Worm (Caenorhabditis elegans) whole organism, L2 larva: Measurements from ENCODE around the gene srz-19.
"Not testable (repeated sequence)": the region's sequence is repeated elsewhere in the genome, so short reads cannot be mapped to it uniquely, and the experiment has no call there.

Experiments
- F13H6.1 ChIP-seq: sonication (generic microtip); optimal IDR thresholded peaks from 2 replicates; lab custom pipeline; 2016; ENCODE audit warnings: missing genetic modification characterization, missing compliant biosample characterization
- R02D3.7 ChIP-seq: fragments of 150-350 bp; optimal IDR thresholded peaks from 2 replicates; lab custom pipeline; 2014; ENCODE audit warnings: missing biosample characterization, missing genetic modification characterization
- Y55F3AM.14 ChIP-seq: fragments of 200-800 bp; sonication (Bioruptor generic); optimal IDR thresholded peaks from 2 replicates; lab custom pipeline; 2018; ENCODE audit warnings: mild to moderate bottlenecking, missing genetic modification characterization, missing compliant biosample characterization
- ZK546.5 ChIP-seq: sonication (generic microtip); optimal IDR thresholded peaks from 2 replicates; lab custom pipeline; 2017; ENCODE audit warnings: missing biosample characterization, missing genetic modification characterization
- aly-2 ChIP-seq: fragments of 150-350 bp; optimal IDR thresholded peaks from 2 replicates; lab custom pipeline; 2014; ENCODE audit warnings: missing biosample characterization, missing genetic modification characterization
- ama-1 ChIP-seq: fragments of 150-350 bp; optimal IDR thresholded peaks from 2 replicates; lab custom pipeline; 2018; ENCODE audit warnings: inconsistent platforms
- blmp-1 ChIP-seq: sonication (generic microtip); optimal IDR thresholded peaks from 2 replicates; lab custom pipeline; 2017; ENCODE audit warnings: missing genetic modification characterization, mild to moderate bottlenecking, missing compliant biosample characterization, antibody characterized with exemption, moderate library complexity; ENCODE audit not compliant: insufficient read depth
- ceh-16 ChIP-seq: fragments of 150-350 bp; optimal IDR thresholded peaks from 2 replicates; lab custom pipeline; 2014; ENCODE audit warnings: missing biosample characterization, missing genetic modification characterization
- ceh-82 ChIP-seq: fragments of 150-350 bp; optimal IDR thresholded peaks from 2 replicates; lab custom pipeline; 2014; ENCODE audit warnings: missing biosample characterization, missing genetic modification characterization
- dmd-4 ChIP-seq: sonication (generic microtip); optimal IDR thresholded peaks from 2 replicates; lab custom pipeline; 2017; ENCODE audit warnings: missing biosample characterization, missing genetic modification characterization
- egl-27 ChIP-seq: sonication (generic microtip); optimal IDR thresholded peaks from 3 replicates; lab custom pipeline; 2017; ENCODE audit warnings: missing biosample characterization, missing genetic modification reagents, missing genetic modification characterization
- elt-3 ChIP-seq: sonication (generic microtip); optimal IDR thresholded peaks from 2 replicates; lab custom pipeline; 2017; ENCODE audit warnings: missing biosample characterization, missing genetic modification characterization
- fos-1 ChIP-seq: fragments of 150-350 bp; optimal IDR thresholded peaks from 2 replicates; lab custom pipeline; 2014; ENCODE audit warnings: missing biosample characterization, missing genetic modification characterization
- gmeb-1 ChIP-seq: fragments of 150-350 bp; optimal IDR thresholded peaks from 2 replicates; lab custom pipeline; 2014; ENCODE audit warnings: missing biosample characterization, missing genetic modification characterization
- lin-11 ChIP-seq: fragments of 150-350 bp; sonication (generic microtip); optimal IDR thresholded peaks from 2 replicates; lab custom pipeline; 2014; ENCODE audit warnings: missing biosample characterization, missing genetic modification characterization, inconsistent platforms, mixed read lengths
- lin-13 ChIP-seq: fragments of 150-350 bp; optimal IDR thresholded peaks from 2 replicates; lab custom pipeline; 2014; ENCODE audit warnings: missing biosample characterization, missing genetic modification reagents, missing genetic modification characterization
- lsy-2 ChIP-seq, 2 experiments: fragments of 150-350 bp in 1 of 2; sonication (generic microtip) in 1 of 2; optimal IDR thresholded peaks; 2 replicates each; lab custom pipeline; 2014 to 2017; ENCODE audit warnings: missing biosample characterization in 2 of 2, missing genetic modification characterization in 2 of 2
- mab-5 ChIP-seq: fragments of 150-350 bp; optimal IDR thresholded peaks from 2 replicates; lab custom pipeline; 2014; ENCODE audit warnings: missing biosample characterization, missing genetic modification characterization
- mdl-1 ChIP-seq, 2 experiments: fragments of 150-350 bp in 1 of 2; sonication (generic microtip) in 1 of 2; optimal IDR thresholded peaks; 2 replicates each; lab custom pipeline; 2017; ENCODE audit warnings: missing biosample characterization in 2 of 2, missing genetic modification characterization in 2 of 2
- nhr-10 ChIP-seq: sonication (generic microtip); optimal IDR thresholded peaks from 2 replicates; lab custom pipeline; 2017; ENCODE audit warnings: missing biosample characterization, missing genetic modification characterization
- nhr-11 ChIP-seq: fragments of 150-350 bp; optimal IDR thresholded peaks from 2 replicates; lab custom pipeline; 2014; ENCODE audit warnings: missing biosample characterization, missing genetic modification characterization
- nhr-12 ChIP-seq: fragments of 150-350 bp; optimal IDR thresholded peaks from 2 replicates; lab custom pipeline; 2014; ENCODE audit warnings: missing biosample characterization, missing genetic modification characterization
- nhr-129 ChIP-seq: fragments of 150-350 bp; optimal IDR thresholded peaks from 2 replicates; lab custom pipeline; 2014; ENCODE audit warnings: missing biosample characterization, missing genetic modification characterization
- nhr-237 ChIP-seq: fragments of 150-350 bp; optimal IDR thresholded peaks from 2 replicates; lab custom pipeline; 2014; ENCODE audit warnings: missing biosample characterization, missing genetic modification characterization
- nhr-6 ChIP-seq: fragments of 150-350 bp; optimal IDR thresholded peaks from 2 replicates; lab custom pipeline; 2014; ENCODE audit warnings: missing biosample characterization, missing genetic modification characterization
- nhr-77 ChIP-seq: fragments of 150-350 bp; optimal IDR thresholded peaks from 2 replicates; lab custom pipeline; 2014; ENCODE audit warnings: missing biosample characterization, missing genetic modification characterization
- peb-1 ChIP-seq: fragments of 150-350 bp; optimal IDR thresholded peaks from 2 replicates; lab custom pipeline; 2014; ENCODE audit warnings: missing biosample characterization, missing genetic modification characterization
- sem-4 ChIP-seq: fragments of 150-350 bp; optimal IDR thresholded peaks from 2 replicates; lab custom pipeline; 2014; ENCODE audit warnings: missing biosample characterization, missing genetic modification reagents, missing genetic modification characterization
- sma-3 ChIP-seq: sonication (generic microtip); optimal IDR thresholded peaks from 2 replicates; lab custom pipeline; 2016; ENCODE audit warnings: missing genetic modification reagents, missing genetic modification characterization, missing compliant biosample characterization
- sma-9 ChIP-seq, 2 experiments: fragments of 150-350 bp in 1 of 2; sonication (generic microtip) in 1 of 2; optimal IDR thresholded peaks; 2 replicates each; lab custom pipeline; 2014 to 2016; ENCODE audit warnings: missing genetic modification characterization in 2 of 2, mild to moderate bottlenecking in 1 of 2, missing biosample characterization in 1 of 2, missing compliant biosample characterization in 1 of 2, missing genetic modification reagents in 1 of 2, moderate library complexity in 1 of 2
- snpc-4 ChIP-seq: fragments of 150-350 bp; optimal IDR thresholded peaks from 2 replicates; lab custom pipeline; 2014; ENCODE audit warnings: missing biosample characterization, missing genetic modification characterization
- unc-55 ChIP-seq: fragments of 150-350 bp; sonication (generic microtip); optimal IDR thresholded peaks from 3 replicates; lab custom pipeline; 2014; ENCODE audit warnings: missing biosample characterization, missing genetic modification reagents, missing genetic modification characterization
- unc-62 ChIP-seq: fragments of 150-350 bp; optimal IDR thresholded peaks from 2 replicates; lab custom pipeline; 2014; ENCODE audit warnings: missing biosample characterization, missing genetic modification reagents, missing genetic modification characterization
- zag-1 ChIP-seq: fragments of 150-350 bp; optimal IDR thresholded peaks from 2 replicates; lab custom pipeline; 2014; ENCODE audit warnings: missing biosample characterization, missing genetic modification characterization
- ztf-11 ChIP-seq: sonication (generic microtip); optimal IDR thresholded peaks from 2 replicates; lab custom pipeline; 2017; ENCODE audit warnings: missing biosample characterization, missing genetic modification characterization

srz-19 gene

ce11 chrIV:3909114-3909513, 10.5 kb upstream of the srz-19 start, which contains the start of gene F56D6.13:
Gene F56D6.13 (plus strand): TSS chrIV:3909414.
- TF ChIP-seq elt-3 (tag; lab: Kevin White, UChicago) (no peak), nhr-11 (tag; lab: Kevin White, UChicago) (no peak), unc-62 (GFP tag; lab: Kevin White, UChicago) (no peak), ztf-11 (tag; lab: Kevin White, UChicago) (no peak), gmeb-1 (tag; lab: Kevin White, UChicago) (no peak), egl-27 (tag; lab: Kevin White, UChicago) (no peak), unc-55 (GFP tag; lab: Kevin White, UChicago) (no peak), nhr-10 (tag; lab: Kevin White, UChicago) (no peak), zag-1 (tag; lab: Kevin White, UChicago) (no peak), lin-11 (tag; lab: Kevin White, UChicago) (no peak), ceh-16 (tag; lab: Kevin White, UChicago) (no peak), lin-13 (GFP tag; lab: Kevin White, UChicago) (no peak), Y55F3AM.14 (GFP tag; lab: Kevin White, UChicago) (no peak), nhr-129 (tag; lab: Kevin White, UChicago) (no peak), sma-3 (GFP tag; lab: Kevin White, UChicago) (no peak), F13H6.1 (no peak), ZK546.5 (tag; lab: Kevin White, UChicago) (no peak), mab-5 (no peak), mdl-1 (tag; optimal IDR thresholded peaks at IDR 0.05; lab: Kevin White, UChicago) (no peak)

- TF ChIP-seq aly-2 (tag; lab: Kevin White, UChicago); dmd-4 (tag; lab: Kevin White, UChicago); fos-1: not testable (repeated sequence)
Measured at ce11 chrIV:3911848-3912247, 7.8 kb upstream of the srz-19 start, which contains the start of gene F56D6.18. Gene F56D6.18 (minus strand): TSS chrIV:3911948.

ce11 chrIV:3912598-3912997, 7.0 kb upstream of the srz-19 start, which contains the start of gene F56D6.20:
Gene F56D6.20 (plus strand): TSS chrIV:3912898.
- TF ChIP-seq nhr-12 (tag; lab: Kevin White, UChicago) (no peak), mdl-1 (tag; optimal IDR thresholded peaks at IDR 0.05; lab: Kevin White, UChicago) (no peak), sma-9 (GFP tag; optimal IDR thresholded peaks at IDR 0.05; lab: Kevin White, UChicago) (no peak), sma-9 (tag; optimal IDR thresholded peaks at IDR 0.05; lab: Kevin White, UChicago) (no peak), zag-1 (tag; lab: Kevin White, UChicago) (no peak), mab-5 (no peak), Y55F3AM.14 (GFP tag; lab: Kevin White, UChicago) (no peak), peb-1 (tag; lab: Kevin White, UChicago) (no peak), snpc-4 (tag; lab: Kevin White, UChicago) (no peak), sma-3 (GFP tag; lab: Kevin White, UChicago) (no peak), ZK546.5 (tag; lab: Kevin White, UChicago) (no peak), R02D3.7 (tag; lab: Kevin White, UChicago) (no peak), ama-1 (lab: Kevin White, UChicago) (no peak), ceh-82 (tag; lab: Kevin White, UChicago) (no peak), aly-2 (tag; lab: Kevin White, UChicago) (no peak), unc-55 (GFP tag; lab: Kevin White, UChicago) (no peak), nhr-6 (tag; lab: Kevin White, UChicago) (no peak), gmeb-1 (tag; lab: Kevin White, UChicago) (no peak), sem-4 (tag; lab: Kevin White, UChicago) (no peak), nhr-237 (no peak)

- TF ChIP-seq blmp-1 (tag; lab: Kevin White, UChicago) (no peak), lsy-2 (tag; optimal IDR thresholded peaks at IDR 0.05; lab: Kevin White, UChicago) (no peak), unc-55 (GFP tag; lab: Kevin White, UChicago) (no peak), ceh-16 (tag; lab: Kevin White, UChicago) (no peak), aly-2 (tag; lab: Kevin White, UChicago) (no peak), nhr-77 (no peak)
- TF ChIP-seq, all 48 proteins: peak for 0
Measured at ce11 chrIV:3914462-3914861, 5.1 kb upstream of the srz-19 start, which contains the start of gene F56D6.19. Gene F56D6.19 (plus strand): TSS chrIV:3914762.
